Worm (Caenorhabditis elegans) whole organism, L1 larva: ENCODE results near the gene T22B2.2.

Source experiments
- ceh-82 ChIP-seq, 3 experiments: fragments of 150-350 bp in 1 of 3; sonication (generic microtip) in 2 of 3; optimal IDR thresholded peaks; 2 replicates each; lab custom pipeline; 2014 to 2017; ENCODE audit warnings: missing biosample characterization in 3 of 3, missing genetic modification characterization in 3 of 3
- dsc-1 ChIP-seq: sonication (generic microtip); optimal IDR thresholded peaks from 2 replicates; lab custom pipeline; 2016; ENCODE audit warnings: mild to moderate bottlenecking, missing genetic modification characterization, missing compliant biosample characterization
- elt-2 ChIP-seq: sonication (generic microtip); optimal IDR thresholded peaks from 2 replicates; lab custom pipeline; 2016; ENCODE audit warnings: missing genetic modification characterization, mild to moderate bottlenecking, inconsistent platforms, missing compliant biosample characterization, missing genetic modification reagents
- mep-1 ChIP-seq: fragments of 150-350 bp; optimal IDR thresholded peaks from 2 replicates; lab custom pipeline; 2014; ENCODE audit warnings: missing biosample characterization, missing genetic modification characterization
- nhr-11 ChIP-seq: fragments of 150-350 bp; optimal IDR thresholded peaks from 2 replicates; lab custom pipeline; 2014; ENCODE audit warnings: missing biosample characterization, missing genetic modification characterization
- unc-130 ChIP-seq: fragments of 150-350 bp; optimal IDR thresholded peaks from 2 replicates; lab custom pipeline; 2017; ENCODE audit warnings: missing biosample characterization, missing genetic modification characterization, inconsistent platforms

Gene T22B2.2

DNA sequence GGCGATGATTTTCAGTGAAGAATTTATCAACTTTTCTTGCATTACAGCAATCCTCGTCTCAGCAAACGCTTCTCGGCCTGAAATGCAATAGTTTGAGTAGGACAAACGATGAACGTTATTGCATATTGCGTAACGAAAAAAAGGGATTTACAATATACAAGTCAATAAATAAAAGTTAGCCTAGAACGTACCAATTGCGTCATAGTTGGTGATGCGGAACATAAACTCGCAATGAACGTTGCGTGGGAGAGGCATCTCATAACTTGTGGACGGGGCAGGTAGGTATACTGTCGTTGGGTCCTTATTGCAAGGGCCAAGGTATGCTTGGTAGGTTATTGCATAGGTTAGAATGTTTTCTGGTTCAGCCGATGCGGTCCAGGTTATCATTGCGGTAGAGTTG lies 50.6 kb downstream of the T22B2.2 start:
- TF ChIP-seq mep-1 (tag; lab: Kevin White, UChicago) = no peak
- TF ChIP-seq ceh-82 (tag; optimal IDR thresholded peaks at IDR 0.05; lab: Kevin White, UChicago) = no peak
- no peak for TF ChIP-seq unc-130
- no peak for TF ChIP-seq nhr-11 (tag; lab: Kevin White, UChicago)
- TF ChIP-seq elt-2 (tag; lab: Kevin White, UChicago) = no peak
- TF ChIP-seq dsc-1 (tag; lab: Kevin White, UChicago) = no peak
